Fruit fly (Drosophila melanogaster) whole organism, embryonic: ENCODE measurements around the gene CG42822.

Experiments used
- Blimp-1 ChIP-seq: fragments of 200-800 bp; sonication (Bioruptor generic); optimal IDR thresholded peaks from 3 replicates; lab custom pipeline; 2018; ENCODE audit warnings: missing biosample characterization, missing genetic modification characterization, mild to moderate bottlenecking, moderate library complexity, missing genetic modification reagents
- CG10147 ChIP-seq: fragments of 200-800 bp; sonication (Bioruptor generic); optimal IDR thresholded peaks from 2 replicates; lab custom pipeline; 2019; ENCODE audit warnings: missing biosample characterization, mild to moderate bottlenecking, missing genetic modification characterization, moderate library complexity
- CG10366 ChIP-seq: fragments of 200-800 bp; sonication (Bioruptor generic); IDR thresholded peaks from 2 replicates; pipeline ENCODE4 v1.3.6; 2022; ENCODE audit warnings: missing biosample characterization, missing genetic modification characterization
- CG11504 ChIP-seq: fragments of 200-800 bp; sonication (Bioruptor generic); optimal IDR thresholded peaks from 3 replicates; lab custom pipeline; 2019; ENCODE audit warnings: missing biosample characterization, mild to moderate bottlenecking, missing genetic modification characterization, moderate library complexity
- CG11696 ChIP-seq: fragments of 200-800 bp; sonication (Bioruptor generic); IDR thresholded peaks from 2 replicates; pipeline ENCODE4 v1.3.6; 2022; ENCODE audit warnings: missing biosample characterization, missing genetic modification characterization
- CG13296 ChIP-seq: fragments of 200-800 bp; sonication (Bioruptor generic); optimal IDR thresholded peaks from 3 replicates; lab custom pipeline; 2018; ENCODE audit warnings: missing biosample characterization, mild to moderate bottlenecking, missing genetic modification characterization
- CG14014 ChIP-seq: fragments of 200-800 bp; sonication (Bioruptor generic); IDR thresholded peaks from 2 replicates; pipeline ENCODE4 v1.3.6; 2022; ENCODE audit warnings: missing biosample characterization, missing genetic modification characterization
- CG14441 ChIP-seq: fragments of 200-800 bp; sonication (Bioruptor generic); IDR thresholded peaks from 2 replicates; pipeline ENCODE4 v1.3.6; 2022; ENCODE audit warnings: missing biosample characterization, missing genetic modification characterization
- CG15514 ChIP-seq: fragments of 200-800 bp; sonication (Bioruptor generic); optimal IDR thresholded peaks from 3 replicates; lab custom pipeline; 2017; ENCODE audit warnings: missing biosample characterization, missing genetic modification characterization, mild to moderate bottlenecking, moderate library complexity, missing genetic modification reagents
- CG15601 ChIP-seq: fragments of 200-800 bp; sonication (Bioruptor generic); optimal IDR thresholded peaks from 3 replicates; lab custom pipeline; 2019; ENCODE audit warnings: missing biosample characterization, mild to moderate bottlenecking, missing genetic modification characterization, moderate library complexity
- CG16863 ChIP-seq: fragments of 200-800 bp; sonication (Bioruptor generic); optimal IDR thresholded peaks from 3 replicates; lab custom pipeline; 2016; ENCODE audit warnings: missing biosample characterization, missing genetic modification characterization
- CG17328 ChIP-seq: fragments of 200-800 bp; sonication (Bioruptor generic); IDR thresholded peaks from 2 replicates; pipeline ENCODE4 v1.3.6; 2022; ENCODE audit warnings: missing biosample characterization, missing genetic modification characterization
- CG17385 ChIP-seq: fragments of 200-800 bp; sonication (Bioruptor generic); optimal IDR thresholded peaks from 3 replicates; lab custom pipeline; 2018; ENCODE audit warnings: missing biosample characterization, mild to moderate bottlenecking, missing genetic modification characterization
- CG2712 ChIP-seq: fragments of 200-800 bp; optimal IDR thresholded peaks from 3 replicates; lab custom pipeline; 2019; ENCODE audit warnings: missing biosample characterization, mild to moderate bottlenecking, missing genetic modification characterization, moderate library complexity
- D ChIP-seq, 2 experiments: fragments of 200-800 bp in 1 of 2; fragments of >200 bp in 1 of 2; sonication (Bioruptor generic) in 1 of 2; optimal IDR thresholded peaks; 2 replicates in 1 of 2; 3 replicates in 1 of 2; lab custom pipeline; 2017; ENCODE audit warnings: mild to moderate bottlenecking in 1 of 2, missing biosample characterization in 1 of 2, missing genetic modification characterization in 1 of 2, missing genetic modification reagents in 1 of 2
- Dbx ChIP-seq: fragments of 200-800 bp; sonication (Bioruptor generic); IDR thresholded peaks from 3 replicates; pipeline ENCODE4 v1.3.6; 2022; ENCODE audit warnings: missing biosample characterization, missing genetic modification characterization
- Dll ChIP-seq: fragments of 200-800 bp; sonication (Bioruptor generic); IDR thresholded peaks from 4 replicates; pipeline ENCODE4 v1.3.6; 2022; ENCODE audit warnings: missing biosample characterization, missing genetic modification characterization; ENCODE audit not compliant: partially characterized antibody
- Ets65A ChIP-seq: fragments of 200-800 bp; sonication (Bioruptor generic); peaks from one replicate; lab custom pipeline; 2016; ENCODE audit warnings: missing biosample characterization, missing genetic modification characterization
- Gug ChIP-seq: fragments of 200-800 bp; sonication (Bioruptor generic); IDR thresholded peaks from 4 replicates; pipeline ENCODE4 v1.3.6; 2022; ENCODE audit warnings: missing biosample characterization, missing genetic modification characterization
- HHEX ChIP-seq: fragments of 200-800 bp; sonication (Bioruptor generic); optimal IDR thresholded peaks from 3 replicates; lab custom pipeline; 2017; ENCODE audit warnings: missing biosample characterization, mild to moderate bottlenecking, missing genetic modification characterization, missing genetic modification reagents
- HLH3B ChIP-seq: fragments of 200-800 bp; sonication (Bioruptor generic); IDR thresholded peaks from 2 replicates; pipeline ENCODE4 v1.3.6; 2022; ENCODE audit warnings: missing biosample characterization, missing genetic modification characterization
- Hmr ChIP-seq: fragments of 200-800 bp; sonication (Bioruptor generic); optimal IDR thresholded peaks from 3 replicates; lab custom pipeline; 2017; ENCODE audit warnings: mild to moderate bottlenecking, missing biosample characterization, missing genetic modification reagents, missing genetic modification characterization
- Hr51 ChIP-seq, 2 experiments: fragments of 200-800 bp; sonication (Bioruptor generic); optimal IDR thresholded peaks; 2 replicates in 1 of 2; 3 replicates in 1 of 2; lab custom pipeline; 2016 to 2018; ENCODE audit warnings: missing biosample characterization in 2 of 2, missing genetic modification characterization in 2 of 2, mild to moderate bottlenecking in 1 of 2, moderate library complexity in 1 of 2
- Med ChIP-seq: fragments of 200-800 bp; sonication (Bioruptor generic); peaks from one replicate; lab custom pipeline; 2016; ENCODE audit warnings: missing biosample characterization, missing genetic modification characterization, mild to moderate bottlenecking, inconsistent platforms, moderate library complexity
- NC2α ChIP-seq: fragments of 200-800 bp; sonication (Bioruptor generic); optimal IDR thresholded peaks from 2 replicates; lab custom pipeline; 2016; ENCODE audit warnings: missing biosample characterization, missing genetic modification characterization
- Nf-YC ChIP-seq: fragments of 200-800 bp; optimal IDR thresholded peaks from 3 replicates; lab custom pipeline; 2019; ENCODE audit warnings: missing biosample characterization, mild to moderate bottlenecking, missing genetic modification characterization, moderate library complexity
- Oaz ChIP-seq: fragments of 200-800 bp; sonication (Bioruptor generic); IDR thresholded peaks from 2 replicates; pipeline ENCODE4 v1.3.6; 2022; ENCODE audit warnings: missing biosample characterization, missing genetic modification characterization
- Ptx1 ChIP-seq: fragments of 200-800 bp; sonication (Bioruptor generic); IDR thresholded peaks from 2 replicates; pipeline ENCODE4 v1.3.6; 2022; ENCODE audit warnings: missing biosample characterization, missing genetic modification characterization
- Rx ChIP-seq: fragments of 200-800 bp; sonication (Bioruptor generic); IDR thresholded peaks from 2 replicates; pipeline ENCODE4 v1.3.6; 2022; ENCODE audit warnings: missing biosample characterization, missing genetic modification characterization
- Trl ChIP-seq, 3 experiments: fragments of >200 bp in 2 of 3; fragments of 200-800 bp in 1 of 3; sonication (Bioruptor generic) in 1 of 3; optimal IDR thresholded peaks; 2 replicates in 1 of 3; 3 replicates in 2 of 3; lab custom pipeline; 2016 to 2017; ENCODE audit warnings: missing biosample characterization in 1 of 3, missing genetic modification characterization in 1 of 3
- abd-A ChIP-seq: fragments of 200-800 bp; sonication (Bioruptor generic); optimal IDR thresholded peaks from 3 replicates; lab custom pipeline; 2019; ENCODE audit warnings: missing biosample characterization, mild to moderate bottlenecking, missing genetic modification characterization, moderate library complexity
- bcd ChIP-seq: fragments of 200-800 bp; sonication (Bioruptor generic); optimal IDR thresholded peaks from 2 replicates; lab custom pipeline; 2017; ENCODE audit warnings: missing biosample characterization, mild to moderate bottlenecking, missing genetic modification characterization
- bowl ChIP-seq: fragments of 200-800 bp; sonication (Bioruptor generic); IDR thresholded peaks from 2 replicates; pipeline ENCODE4 v1.3.6; 2022; ENCODE audit warnings: missing biosample characterization, missing genetic modification characterization
- chinmo ChIP-seq: fragments of 200-800 bp; sonication (Bioruptor generic); IDR thresholded peaks from 4 replicates; pipeline ENCODE4 v1.3.6; 2022; ENCODE audit warnings: missing biosample characterization, missing genetic modification characterization; ENCODE audit not compliant: partially characterized antibody
- cwo ChIP-seq: fragments of 200-800 bp; sonication (Bioruptor generic); optimal IDR thresholded peaks from 3 replicates; lab custom pipeline; 2017; ENCODE audit warnings: missing biosample characterization, missing genetic modification characterization, mild to moderate bottlenecking, moderate library complexity, missing genetic modification reagents
- dysf ChIP-seq: fragments of 200-800 bp; sonication (Bioruptor generic); IDR thresholded peaks from 3 replicates; pipeline ENCODE4 v1.3.6; 2022; ENCODE audit warnings: missing biosample characterization, missing genetic modification characterization
- ems ChIP-seq: fragments of 200-800 bp; sonication (Bioruptor generic); optimal IDR thresholded peaks from 3 replicates; lab custom pipeline; 2016; ENCODE audit warnings: missing biosample characterization, missing genetic modification characterization
- ewg ChIP-seq: fragments of 200-800 bp; sonication (Bioruptor generic); optimal IDR thresholded peaks from 3 replicates; lab custom pipeline; 2017; ENCODE audit warnings: mild to moderate bottlenecking, missing biosample characterization, missing genetic modification reagents, missing genetic modification characterization
- hkb ChIP-seq, 2 experiments: fragments of 200-800 bp in 1 of 2; fragments of >200 bp in 1 of 2; sonication (Bioruptor generic) in 1 of 2; IDR thresholded peaks in 1 of 2; optimal IDR thresholded peaks in 1 of 2; 2 replicates each; pipeline versions ENCODE4 v1.3.6 to Lab custom; 2017 to 2022; ENCODE audit warnings: missing biosample characterization in 1 of 2, missing genetic modification characterization in 1 of 2
- lab ChIP-seq: fragments of 200-800 bp; sonication (Bioruptor generic); optimal IDR thresholded peaks from 3 replicates; lab custom pipeline; 2017; ENCODE audit warnings: missing biosample characterization, missing genetic modification characterization, mild to moderate bottlenecking, moderate library complexity, missing genetic modification reagents
- lbe ChIP-seq: fragments of 200-800 bp; sonication (Bioruptor generic); optimal IDR thresholded peaks from 2 replicates; lab custom pipeline; 2016; ENCODE audit warnings: missing biosample characterization, mild to moderate bottlenecking, missing genetic modification characterization
- otp ChIP-seq: fragments of 200-800 bp; sonication (Bioruptor generic); IDR thresholded peaks from 3 replicates; pipeline ENCODE4, ENCODE4 v1.3.6; 2022; ENCODE audit warnings: missing biosample characterization, missing genetic modification characterization
- peb ChIP-seq: fragments of 200-800 bp; sonication (Bioruptor generic); IDR thresholded peaks from 2 replicates; pipeline ENCODE4 v1.3.6; 2022; ENCODE audit warnings: missing biosample characterization, missing genetic modification characterization
- so ChIP-seq: fragments of 200-800 bp; sonication (Bioruptor generic); IDR thresholded peaks from 3 replicates; pipeline ENCODE4 v1.3.6; 2022; ENCODE audit warnings: missing biosample characterization, missing genetic modification characterization
- sr ChIP-seq: fragments of 200-800 bp; sonication (Bioruptor generic); IDR thresholded peaks from 3 replicates; pipeline ENCODE4 v1.3.6; 2022; ENCODE audit warnings: missing biosample characterization, missing genetic modification characterization
- ttk ChIP-seq: fragments of 200-800 bp; sonication (Bioruptor generic); IDR thresholded peaks from 2 replicates; pipeline ENCODE4 v2.1.2; 2022; ENCODE audit warnings: missing biosample characterization, missing genetic modification characterization
- vvl ChIP-seq: fragments of 200-800 bp; sonication (Bioruptor generic); IDR thresholded peaks from 2 replicates; pipeline ENCODE4 v1.3.6; 2022; ENCODE audit warnings: missing biosample characterization, missing genetic modification characterization
- zen2 ChIP-seq: fragments of 200-800 bp; sonication (Bioruptor generic); IDR thresholded peaks from 3 replicates; pipeline ENCODE4 v1.3.6; 2022; ENCODE audit warnings: missing biosample characterization, missing genetic modification characterization; ENCODE audit not compliant: partially characterized antibody

The CG42822 gene

dm6 chr3R:17371094-17371493 lies 42.6 kb upstream of the CG42822 start (continued):
- TF ChIP-seq CG2712 (no peak), CG10366 (GFP tag; lab: Robert Waterston, UW) (no peak; the same call in 1 of the 2 replicates), Rx (GFP tag; lab: Robert Waterston, UW) (0 out of 2 replicates have a peak, but pooled peaks have one; percentile 14), CG15514 (GFP tag; lab: Kevin White, UChicago) (peak; percentile 14), Med (GFP tag; lab: Kevin White, UChicago) (peak; percentile 82), Ptx1 (GFP tag; lab: Robert Waterston, UW) (peak; percentile 51), so (GFP tag; lab: Robert Waterston, UW) (0 out of 3 replicates have a peak, but pooled peaks have one; percentile 52), Dll (GFP tag; lab: Robert Waterston, UW) (no peak), ems (GFP tag; lab: Kevin White, UChicago) (no peak), bcd (GFP tag; lab: Kevin White, UChicago) (peak; percentile 16), CG14014 (GFP tag; lab: Robert Waterston, UW) (peak; percentile 43; the same call in 1 of the 2 replicates), CG14441 (GFP tag; lab: Robert Waterston, UW) (0 out of 2 replicates have a peak, but pooled peaks have one; percentile 13), otp (GFP tag; lab: Robert Waterston, UW) (0 out of 3 replicates have a peak, but pooled peaks have one; percentile 11), CG10147 (GFP tag; lab: Kevin White, UChicago) (peak; percentile 20), HLH3B (GFP tag; lab: Robert Waterston, UW) (peak; percentile 54; the same call in 1 of the 2 replicates), CG11504 (tag; lab: Kevin White, UChicago) (peak; percentile 49), hkb (optimal IDR thresholded peaks at IDR 0.05; lab: Kevin White, UChicago) (no peak), hkb (GFP tag; IDR thresholded peaks at IDR 0.05; lab: Robert Waterston, UW) (no peak), CG13296 (GFP tag; lab: Kevin White, UChicago) (peak; percentile 13), Hr51 (GFP tag; optimal IDR thresholded peaks at IDR 0.05; lab: Kevin White, UChicago) (peak in 1 of 2 experiments; percentile 20), Hmr (GFP tag; lab: Kevin White, UChicago) (peak; percentile 62), Oaz (GFP tag; lab: Robert Waterston, UW) (peak; percentile 15; the same call in 1 of the 2 replicates), cwo (GFP tag; lab: Kevin White, UChicago) (peak; percentile 48), Dbx (peak; percentile 49; the same call in 1 of the 3 replicates)

dm6 chr3R:17377503-17377902 lies 36.2 kb upstream of the CG42822 start:
- TF ChIP-seq D (optimal IDR thresholded peaks at IDR 0.05; lab: Kevin White, UChicago) (no peak), D (GFP tag; optimal IDR thresholded peaks at IDR 0.05; lab: Kevin White, UChicago) (no peak), NC2α (GFP tag; lab: Kevin White, UChicago) (no peak), Trl (optimal IDR thresholded peaks at IDR 0.05; lab: Kevin White, UChicago) (peak; percentile 64 to 75), Trl (GFP tag; optimal IDR thresholded peaks at IDR 0.05; lab: Kevin White, UChicago) (no peak), dysf (GFP tag; lab: Robert Waterston, UW) (no peak), vvl (GFP tag; lab: Robert Waterston, UW) (peak; percentile 45; the same call in 1 of the 2 replicates), bowl (GFP tag; lab: Robert Waterston, UW) (no peak), HHEX (no peak), Ets65A (GFP tag; lab: Kevin White, UChicago) (peak; percentile 2), chinmo (GFP tag; lab: Robert Waterston, UW) (peak; percentile 92), lbe (GFP tag; lab: Kevin White, UChicago) (no peak), CG17385 (no peak), ttk (GFP tag; lab: Robert Waterston, UW) (no peak), peb (no peak), abd-A (tag; lab: Kevin White, UChicago) (peak; percentile 50), CG16863 (no peak), sr (GFP tag; lab: Robert Waterston, UW) (0 out of 3 replicates have a peak, but pooled peaks have one; percentile 25), CG15601 (tag; lab: Kevin White, UChicago) (no peak), Nf-YC (tag; lab: Kevin White, UChicago) (peak; percentile 37), Gug (GFP tag; lab: Robert Waterston, UW) (no peak), zen2 (GFP tag; lab: Robert Waterston, UW) (no peak), CG11696 (no peak), CG17328 (GFP tag; lab: Robert Waterston, UW) (no peak), Blimp-1 (GFP tag; lab: Kevin White, UChicago) (peak; percentile 97), ewg (GFP tag; lab: Kevin White, UChicago) (no peak), lab (no peak)
